Fruit fly (Drosophila melanogaster) whole organism: ENCODE results near the gene CG12698.

Source experiments
- CG8478 ChIP-seq: fragments of >200 bp; optimal IDR thresholded peaks from 2 replicates; lab custom pipeline; 2018; ENCODE audit warnings: inconsistent platforms
- Dll ChIP-seq: fragments of >200 bp; optimal IDR thresholded peaks from 2 replicates; lab custom pipeline; 2017
- EcR ChIP-seq, 2 experiments: fragments of >200 bp; optimal IDR thresholded peaks; 2 replicates each; lab custom pipeline; 2017; ENCODE audit warnings: missing biosample characterization in 2 of 2, missing genetic modification characterization in 2 of 2, missing genetic modification reagents in 2 of 2
- psq ChIP-seq: fragments of >200 bp; optimal IDR thresholded peaks from 2 replicates; lab custom pipeline; 2017

DNA sequence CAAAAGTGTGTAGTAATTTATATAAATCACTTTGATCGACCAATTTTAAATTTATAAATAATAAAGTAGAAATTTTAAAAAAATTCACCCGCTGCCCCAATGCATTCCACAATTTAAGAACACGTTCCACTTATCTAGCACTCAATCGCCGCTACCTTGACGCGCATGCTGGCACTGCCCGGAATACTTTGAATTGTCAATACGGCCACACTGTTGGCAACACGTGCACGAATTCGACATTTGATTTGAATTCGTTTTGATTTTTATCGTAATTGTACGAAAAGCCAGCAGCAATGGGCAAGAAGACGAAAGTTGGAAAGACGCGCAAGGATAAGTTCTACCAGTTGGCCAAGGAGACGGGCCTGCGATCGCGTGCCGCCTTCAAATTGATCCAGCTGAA lies 9.1 kb upstream of the CG12698 start, which contains the start of gene CG8939:
- TF ChIP-seq psq (no peak), EcR (GFP tag; optimal IDR thresholded peaks at IDR 0.05; lab: Kevin White, UChicago) (no peak), CG8478 (lab: Kevin White, UChicago) (no peak), Dll (lab: Kevin White, UChicago) (no peak)
